Worm (Caenorhabditis elegans): Measurements from ENCODE around the gene T09B9.5.

ce11 chrX:9795579-9795978 is 18.0 kb downstream of the T09B9.5 start:
- TF ChIP-seq B0310.2 (tag; optimal IDR thresholded peaks at IDR 0.05) (no peak), sea-1 (GFP tag; conservative IDR thresholded peaks at IDR 0.05) (no peak), tbx-11 (GFP tag; IDR thresholded peaks at IDR 0.05) (no peak), tbx-37 (GFP tag; conservative IDR thresholded peaks at IDR 0.05) (no peak), ama-1 (optimal IDR thresholded peaks at IDR 0.05) (no peak), flt-1 (GFP tag; IDR thresholded peaks at IDR 0.05) (no peak), F13C5.2 (tag; optimal IDR thresholded peaks at IDR 0.05) (no peak), ceh-36 (tag; optimal IDR thresholded peaks at IDR 0.05) (no peak), tra-4 (tag; optimal IDR thresholded peaks at IDR 0.05) (no peak), ceh-13 (GFP tag; optimal IDR thresholded peaks at IDR 0.05) (no peak), pes-1 (GFP tag; IDR thresholded peaks at IDR 0.05) (no peak)
